Worm (Caenorhabditis elegans) whole organism, L3 larva: ENCODE data around the gene ippk-1.

Source experiments
- ceh-28 ChIP-seq: fragments of 150-350 bp; optimal IDR thresholded peaks from 2 replicates; lab custom pipeline; 2014; ENCODE audit warnings: missing biosample characterization, missing genetic modification reagents, missing genetic modification characterization
- ceh-9 ChIP-seq: sonication (generic microtip); optimal IDR thresholded peaks from 2 replicates; lab custom pipeline; 2018; ENCODE audit warnings: missing biosample characterization, missing genetic modification characterization
- elt-2 ChIP-seq: sonication (generic microtip); optimal IDR thresholded peaks from 2 replicates; lab custom pipeline; 2016; ENCODE audit warnings: missing genetic modification reagents, mild to moderate bottlenecking, missing genetic modification characterization, missing compliant biosample characterization
- fos-1 ChIP-seq: fragments of 150-350 bp; optimal IDR thresholded peaks from 2 replicates; lab custom pipeline; 2014; ENCODE audit warnings: missing biosample characterization, missing genetic modification characterization
- lsy-12 ChIP-seq: sonication (generic microtip); optimal IDR thresholded peaks from 2 replicates; lab custom pipeline; 2016; ENCODE audit warnings: mild to moderate bottlenecking, missing genetic modification characterization, missing compliant biosample characterization
- nhr-25 ChIP-seq: sonication (generic microtip); optimal IDR thresholded peaks from 2 replicates; lab custom pipeline; 2017; ENCODE audit warnings: missing biosample characterization, missing genetic modification characterization
- skn-1 ChIP-seq: fragments of 150-350 bp; optimal IDR thresholded peaks from 2 replicates; lab custom pipeline; 2014; ENCODE audit warnings: missing biosample characterization, missing genetic modification characterization
- snpc-4 ChIP-seq: fragments of 150-350 bp; optimal IDR thresholded peaks from 2 replicates; lab custom pipeline; 2014; ENCODE audit warnings: missing biosample characterization, missing genetic modification characterization
- unc-62 ChIP-seq: fragments of 150-350 bp; sonication (generic microtip); optimal IDR thresholded peaks from 4 replicates; lab custom pipeline; 2014; ENCODE audit warnings: missing biosample characterization, missing genetic modification reagents, missing genetic modification characterization
- zag-1 ChIP-seq: fragments of 150-350 bp; optimal IDR thresholded peaks from 2 replicates; lab custom pipeline; 2014; ENCODE audit warnings: missing biosample characterization, missing genetic modification characterization

ce11 chrII:12095022-12095421 is 52.3 kb downstream of the ippk-1 start:
- TF ChIP-seq nhr-25 (tag; lab: Kevin White, UChicago) (peak; percentile 2), skn-1 (tag; lab: Kevin White, UChicago) (no peak), unc-62 (GFP tag; lab: Kevin White, UChicago) (no peak), elt-2 (tag; lab: Kevin White, UChicago) (no peak), snpc-4 (tag; lab: Kevin White, UChicago) (no peak), ceh-28 (tag; lab: Kevin White, UChicago) (no peak), ceh-9 (tag; lab: Kevin White, UChicago) (no peak), fos-1 (tag; lab: Kevin White, UChicago) (no peak), zag-1 (no peak), lsy-12 (tag; lab: Kevin White, UChicago) (no peak)
